Worm (Caenorhabditis elegans) whole organism, L3 larva: ENCODE measurements around the gene E02C12.6.

Experiments used
- R02D3.7 ChIP-seq: fragments of 150-350 bp; optimal IDR thresholded peaks from 2 replicates; lab custom pipeline; 2014; ENCODE audit warnings: missing biosample characterization, missing genetic modification characterization
- aly-2 ChIP-seq: fragments of 150-350 bp; optimal IDR thresholded peaks from 2 replicates; lab custom pipeline; 2014; ENCODE audit warnings: missing biosample characterization, missing genetic modification characterization
- ama-1 ChIP-seq: fragments of 150-350 bp; optimal IDR thresholded peaks from 2 replicates; lab custom pipeline; 2018
- ceh-28 ChIP-seq: fragments of 150-350 bp; optimal IDR thresholded peaks from 2 replicates; lab custom pipeline; 2014; ENCODE audit warnings: missing biosample characterization, missing genetic modification reagents, missing genetic modification characterization
- daf-12 ChIP-seq: fragments of 150-350 bp; optimal IDR thresholded peaks from 2 replicates; lab custom pipeline; 2014; ENCODE audit warnings: missing biosample characterization, missing genetic modification reagents, missing genetic modification characterization
- egl-27 ChIP-seq: sonication (generic microtip); optimal IDR thresholded peaks from 4 replicates; lab custom pipeline; 2017; ENCODE audit warnings: missing biosample characterization, missing genetic modification reagents, missing genetic modification characterization
- egl-5 ChIP-seq: fragments of 150-350 bp; optimal IDR thresholded peaks from 2 replicates; lab custom pipeline; 2017; ENCODE audit warnings: missing biosample characterization, missing genetic modification reagents, missing genetic modification characterization, inconsistent platforms
- elt-2 ChIP-seq: sonication (generic microtip); optimal IDR thresholded peaks from 2 replicates; lab custom pipeline; 2016; ENCODE audit warnings: missing genetic modification reagents, mild to moderate bottlenecking, missing genetic modification characterization, missing compliant biosample characterization
- elt-3 ChIP-seq, 3 experiments: fragments of 150-350 bp in 1 of 3; sonication (generic microtip) in 2 of 3; optimal IDR thresholded peaks; 2 replicates in 2 of 3; 4 replicates in 1 of 3; lab custom pipeline; 2014 to 2017; ENCODE audit warnings: missing biosample characterization in 3 of 3, missing genetic modification characterization in 3 of 3
- eor-1 ChIP-seq, 2 experiments: fragments of 150-350 bp; optimal IDR thresholded peaks; 2 replicates each; lab custom pipeline; 2014 to 2018; ENCODE audit warnings: missing biosample characterization in 2 of 2, missing genetic modification characterization in 2 of 2
- fkh-10 ChIP-seq: sonication (generic microtip); optimal IDR thresholded peaks from 2 replicates; lab custom pipeline; 2017; ENCODE audit warnings: missing biosample characterization, missing genetic modification reagents, missing genetic modification characterization
- fkh-2 ChIP-seq: fragments of 150-350 bp; optimal IDR thresholded peaks from 2 replicates; lab custom pipeline; 2014; ENCODE audit warnings: missing biosample characterization, missing genetic modification reagents, missing genetic modification characterization
- fos-1 ChIP-seq: fragments of 150-350 bp; optimal IDR thresholded peaks from 2 replicates; lab custom pipeline; 2014; ENCODE audit warnings: missing biosample characterization, missing genetic modification characterization
- hmg-11 ChIP-seq: sonication (generic microtip); optimal IDR thresholded peaks from 2 replicates; lab custom pipeline; 2016; ENCODE audit warnings: missing genetic modification characterization, missing compliant biosample characterization
- jun-1 ChIP-seq: fragments of 150-350 bp; optimal IDR thresholded peaks from 2 replicates; lab custom pipeline; 2014; ENCODE audit warnings: missing biosample characterization, missing genetic modification reagents, missing genetic modification characterization
- lin-15B ChIP-seq: fragments of 150-350 bp; optimal IDR thresholded peaks from 2 replicates; lab custom pipeline; 2014; ENCODE audit warnings: missing biosample characterization, missing genetic modification characterization
- lsy-12 ChIP-seq: sonication (generic microtip); optimal IDR thresholded peaks from 2 replicates; lab custom pipeline; 2016; ENCODE audit warnings: mild to moderate bottlenecking, missing genetic modification characterization, missing compliant biosample characterization
- mml-1 ChIP-seq: fragments of 150-350 bp; sonication (generic microtip); optimal IDR thresholded peaks from 3 replicates; lab custom pipeline; 2014; ENCODE audit warnings: missing biosample characterization, missing genetic modification characterization
- nfya-1 ChIP-seq: sonication (generic microtip); optimal IDR thresholded peaks from 2 replicates; lab custom pipeline; 2017; ENCODE audit warnings: missing genetic modification characterization, mild to moderate bottlenecking, missing compliant biosample characterization, antibody characterized with exemption, moderate library complexity; ENCODE audit not compliant: insufficient read depth
- nhr-11 ChIP-seq: fragments of 150-350 bp; optimal IDR thresholded peaks from 2 replicates; lab custom pipeline; 2014; ENCODE audit warnings: missing biosample characterization, missing genetic modification characterization
- nhr-12 ChIP-seq: fragments of 150-350 bp; optimal IDR thresholded peaks from 2 replicates; lab custom pipeline; 2014; ENCODE audit warnings: missing biosample characterization, missing genetic modification characterization
- nhr-23 ChIP-seq: fragments of 150-350 bp; optimal IDR thresholded peaks from 2 replicates; lab custom pipeline; 2014; ENCODE audit warnings: missing biosample characterization, missing genetic modification reagents, missing genetic modification characterization
- nhr-25 ChIP-seq: sonication (generic microtip); optimal IDR thresholded peaks from 2 replicates; lab custom pipeline; 2017; ENCODE audit warnings: missing biosample characterization, missing genetic modification characterization
- nhr-67 ChIP-seq: fragments of 150-350 bp; optimal IDR thresholded peaks from 2 replicates; lab custom pipeline; 2014; ENCODE audit warnings: missing biosample characterization, missing genetic modification characterization
- pha-4 ChIP-seq: fragments of 150-350 bp; optimal IDR thresholded peaks from 2 replicates; lab custom pipeline; 2014; ENCODE audit warnings: missing biosample characterization, missing genetic modification reagents, missing genetic modification characterization
- pqm-1 ChIP-seq: fragments of 150-350 bp; optimal IDR thresholded peaks from 2 replicates; lab custom pipeline; 2017; ENCODE audit warnings: missing biosample characterization, missing genetic modification characterization, inconsistent platforms
- sea-2 ChIP-seq: fragments of 150-350 bp; sonication (generic microtip); optimal IDR thresholded peaks from 4 replicates; lab custom pipeline; 2014; ENCODE audit warnings: missing biosample characterization, missing genetic modification reagents, missing genetic modification characterization
- skn-1 ChIP-seq: fragments of 150-350 bp; optimal IDR thresholded peaks from 2 replicates; lab custom pipeline; 2014; ENCODE audit warnings: missing biosample characterization, missing genetic modification characterization
- tbx-2 ChIP-seq: sonication (generic microtip); optimal IDR thresholded peaks from 2 replicates; lab custom pipeline; 2016; ENCODE audit warnings: mild to moderate bottlenecking, missing genetic modification characterization, missing compliant biosample characterization
- unc-39 ChIP-seq: sonication (generic microtip); optimal IDR thresholded peaks from 4 replicates; lab custom pipeline; 2017; ENCODE audit warnings: missing biosample characterization, missing genetic modification characterization
- unc-62 ChIP-seq: fragments of 150-350 bp; sonication (generic microtip); optimal IDR thresholded peaks from 4 replicates; lab custom pipeline; 2014; ENCODE audit warnings: missing biosample characterization, missing genetic modification reagents, missing genetic modification characterization
- zag-1 ChIP-seq: fragments of 150-350 bp; optimal IDR thresholded peaks from 2 replicates; lab custom pipeline; 2014; ENCODE audit warnings: missing biosample characterization, missing genetic modification characterization
- ztf-11 ChIP-seq: fragments of 150-350 bp; optimal IDR thresholded peaks from 2 replicates; lab custom pipeline; 2014; ENCODE audit warnings: missing biosample characterization, missing genetic modification characterization
- ztf-4 ChIP-seq: fragments of 150-350 bp; optimal IDR thresholded peaks from 2 replicates; lab custom pipeline; 2014; ENCODE audit warnings: missing biosample characterization, missing genetic modification characterization

E02C12.6 gene

ce11 chrV:9370986-9371385 is at the start of gene E02C12.6:
E02C12.6 (minus strand) TSS chrV:9371086.
- TF ChIP-seq nfya-1 (tag; lab: Kevin White, UChicago) (no peak), egl-5 (no peak), tbx-2 (tag; lab: Kevin White, UChicago) (no peak), ztf-11 (tag; lab: Kevin White, UChicago) (no peak), daf-12 (tag; lab: Kevin White, UChicago) (no peak), sea-2 (GFP tag; lab: Kevin White, UChicago) (no peak), nhr-11 (tag; lab: Kevin White, UChicago) (no peak), nhr-23 (tag; lab: Kevin White, UChicago) (no peak), pqm-1 (tag; lab: Kevin White, UChicago) (no peak), nhr-25 (tag; lab: Kevin White, UChicago) (no peak), lin-15B (no peak), aly-2 (tag; lab: Kevin White, UChicago) (no peak), hmg-11 (tag; lab: Kevin White, UChicago) (no peak), eor-1 (tag; optimal IDR thresholded peaks at IDR 0.05; lab: Kevin White, UChicago) (no peak), pha-4 (no peak), ztf-4 (no peak)

DNA sequence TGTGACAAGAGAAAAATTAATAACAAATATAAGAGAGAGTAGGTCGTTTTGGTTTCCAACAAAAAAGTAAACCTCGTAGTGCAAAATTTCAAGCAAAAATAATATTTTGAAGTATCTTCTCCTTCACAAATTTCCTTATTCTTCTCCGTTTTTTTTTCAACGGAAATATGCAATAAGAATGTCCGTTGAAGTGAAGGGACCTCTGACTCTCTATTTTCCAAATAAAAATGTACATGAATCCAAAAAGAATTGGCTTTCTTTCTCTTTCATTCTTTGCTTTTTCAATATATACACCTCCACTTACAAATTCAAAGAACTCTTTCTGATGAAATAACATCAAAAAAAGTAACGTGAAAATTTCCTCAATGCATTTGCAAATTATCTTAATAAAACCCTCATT is 45.7 kb upstream of the E02C12.6 start, which contains the start of gene F36D4.1:
F36D4.1 (plus strand) TSS at position 301 of the 400 bp plus-strand sequence.
- TF ChIP-seq hmg-11 (tag; lab: Kevin White, UChicago): no peak
- no peak for TF ChIP-seq jun-1 (tag; lab: Kevin White, UChicago)
- TF ChIP-seq unc-39: no peak
- no peak for TF ChIP-seq fos-1 (tag; lab: Kevin White, UChicago)
- no peak for TF ChIP-seq ama-1
- TF ChIP-seq ceh-28 (tag; lab: Kevin White, UChicago): no peak
- TF ChIP-seq fkh-10: no peak
- TF ChIP-seq eor-1 (tag; optimal IDR thresholded peaks at IDR 0.05; lab: Kevin White, UChicago): no peak
- TF ChIP-seq nhr-67 (tag; lab: Kevin White, UChicago): no peak
- TF ChIP-seq egl-27 (tag; lab: Kevin White, UChicago): no peak
- no peak for TF ChIP-seq egl-5
- TF ChIP-seq fkh-2 (tag; lab: Kevin White, UChicago): no peak
- no peak for TF ChIP-seq ztf-4
- no peak for TF ChIP-seq lsy-12 (tag; lab: Kevin White, UChicago)
- no peak for TF ChIP-seq elt-3 (tag; optimal IDR thresholded peaks at IDR 0.05; lab: Kevin White, UChicago)
- no peak for TF ChIP-seq pha-4
- TF ChIP-seq nhr-25 (tag; lab: Kevin White, UChicago): no peak
- TF ChIP-seq daf-12 (tag; lab: Kevin White, UChicago): no peak
- TF ChIP-seq nhr-12 (tag; lab: Kevin White, UChicago): no peak

ce11 chrV:9414516-9414915 is 43.6 kb upstream of the E02C12.6 start, which contains the start of gene F36D4.4:
F36D4.4 (minus strand) TSS chrV:9414616.
- TF ChIP-seq nhr-11 (tag; lab: Kevin White, UChicago) (no peak), unc-62 (no peak), elt-2 (no peak), elt-3 (tag; optimal IDR thresholded peaks at IDR 0.05; lab: Kevin White, UChicago) (no peak), nhr-12 (tag; lab: Kevin White, UChicago) (no peak), nfya-1 (tag; lab: Kevin White, UChicago) (no peak), fos-1 (tag; lab: Kevin White, UChicago) (no peak), skn-1 (tag; lab: Kevin White, UChicago) (no peak)

ce11 chrV:9408869-9409268 is 38.0 kb upstream of the E02C12.6 start:
- peak; percentile 42 for TF ChIP-seq fkh-10
- no peak for TF ChIP-seq zag-1 (tag; lab: Kevin White, UChicago)
- TF ChIP-seq, all 47 proteins: peak for 1

DNA sequence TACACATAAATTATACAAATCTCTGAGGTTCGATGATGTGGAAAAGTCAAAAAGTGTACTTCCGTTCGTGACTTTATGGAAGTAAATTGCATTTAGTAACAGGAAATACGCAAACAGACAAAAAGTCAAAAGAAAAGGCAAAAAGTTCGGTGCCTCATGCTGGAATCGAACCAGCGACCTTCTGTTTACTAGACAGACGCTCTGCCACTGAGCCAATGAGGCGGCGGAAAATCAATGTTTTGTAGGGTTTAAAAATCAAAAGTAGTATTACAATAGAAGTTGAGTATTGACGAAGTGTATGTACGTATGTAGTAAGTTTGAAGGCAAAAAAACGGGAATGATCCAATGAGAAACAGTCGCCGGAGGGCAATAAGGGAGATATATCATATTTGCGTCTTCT is 36.0 kb upstream of the E02C12.6 start:
- TF ChIP-seq nfya-1 (tag; lab: Kevin White, UChicago) (peak; percentile 8), pqm-1 (tag; lab: Kevin White, UChicago) (peak; percentile 55), pha-4 (peak; percentile 61), R02D3.7 (tag; lab: Kevin White, UChicago) (no peak), egl-27 (tag; lab: Kevin White, UChicago) (no peak), sea-2 (GFP tag; lab: Kevin White, UChicago) (no peak), mml-1 (tag; lab: Kevin White, UChicago) (no peak), egl-5 (no peak), hmg-11 (tag; lab: Kevin White, UChicago) (no peak), eor-1 (tag; optimal IDR thresholded peaks at IDR 0.05; lab: Kevin White, UChicago) (no peak), fos-1 (tag; lab: Kevin White, UChicago) (no peak)
